Fruit fly (Drosophila melanogaster) whole organism, wandering third instar larva: ENCODE data around the gene Papst2.

Source experiments
- Vsx2 ChIP-seq: fragments of 200-300, 225-300 bp; sonication (Bioruptor generic); optimal IDR thresholded peaks from 2 replicates; lab custom pipeline; 2018; ENCODE audit warnings: missing biosample characterization, missing genetic modification characterization; ENCODE audit not compliant: partially characterized antibody
- dl ChIP-seq, 2 experiments: fragments of 175-275, 200-275 bp in 1 of 2; fragments of 200-275 bp in 1 of 2; sonication (Bioruptor generic); optimal IDR thresholded peaks; lab custom pipeline; 2018; ENCODE audit warnings: mild to moderate bottlenecking in 2 of 2, missing biosample characterization in 2 of 2, missing genetic modification characterization in 2 of 2, moderate library complexity in 2 of 2; ENCODE audit not compliant: partially characterized antibody in 2 of 2, insufficient read depth in 1 of 2

- no peak for TF ChIP-seq Vsx2 (GFP tag; lab: Kevin White, UChicago)
- no peak for TF ChIP-seq dl (GFP tag; optimal IDR thresholded peaks at IDR 0.05; lab: Kevin White, UChicago; ENCODE audit: insufficient read depth in 1 of 2, partially characterized antibody in 2 of 2)
Measured at dm6 chr3L:17004765-17005414, 37.7 kb upstream of the Papst2 start.
